Fruit fly (Drosophila melanogaster) whole organism, prepupa: Measurements from ENCODE around the gene ninaC.

Experiments
- CG10669 ChIP-seq: fragments of 200-800 bp; sonication (Bioruptor generic); optimal IDR thresholded peaks from 3 replicates; lab custom pipeline; 2018; ENCODE audit warnings: missing biosample characterization, mild to moderate bottlenecking, missing genetic modification characterization, moderate library complexity
- CG11294 ChIP-seq: fragments of 200-800 bp; sonication (Bioruptor generic); IDR thresholded peaks from 2 replicates; pipeline ENCODE4 v1.3.6; 2022; ENCODE audit warnings: missing biosample characterization, missing genetic modification characterization
- CG11902 ChIP-seq: fragments of 200-800 bp; sonication (Bioruptor generic); optimal IDR thresholded peaks from 3 replicates; lab custom pipeline; 2016; ENCODE audit warnings: missing biosample characterization, missing genetic modification characterization
- CG15336 ChIP-seq: fragments of 200-800 bp; sonication (Bioruptor generic); IDR thresholded peaks from 2 replicates; pipeline ENCODE4 v1.3.6; 2022; ENCODE audit warnings: missing biosample characterization, missing genetic modification characterization
- CG1621 ChIP-seq: fragments of 200-800 bp; sonication (Bioruptor generic); optimal IDR thresholded peaks from 3 replicates; lab custom pipeline; 2018; ENCODE audit warnings: missing biosample characterization, mild to moderate bottlenecking, missing genetic modification characterization
- CG16779 ChIP-seq: fragments of 200-800 bp; sonication (Bioruptor generic); optimal IDR thresholded peaks from 3 replicates; lab custom pipeline; 2017; ENCODE audit warnings: missing biosample characterization, mild to moderate bottlenecking, missing genetic modification characterization
- CG3032 ChIP-seq: fragments of 200-800 bp; optimal IDR thresholded peaks from 2 replicates; lab custom pipeline; 2019; ENCODE audit warnings: missing biosample characterization, mild to moderate bottlenecking, missing genetic modification characterization, moderate library complexity
- CG31627 ChIP-seq: fragments of 200-800 bp; sonication (Bioruptor generic); optimal IDR thresholded peaks from 3 replicates; lab custom pipeline; 2016; ENCODE audit warnings: missing biosample characterization, missing genetic modification characterization
- CG32006 ChIP-seq: fragments of 200-800 bp; sonication (Bioruptor generic); optimal IDR thresholded peaks from 3 replicates; lab custom pipeline; 2017; ENCODE audit warnings: missing biosample characterization, mild to moderate bottlenecking, missing genetic modification characterization
- CG34406 ChIP-seq: fragments of 200-800 bp; sonication (Bioruptor generic); optimal IDR thresholded peaks from 3 replicates; lab custom pipeline; 2016; ENCODE audit warnings: missing biosample characterization, missing genetic modification characterization
- CG3919 ChIP-seq: fragments of 200-800 bp; sonication (Bioruptor generic); optimal IDR thresholded peaks from 3 replicates; lab custom pipeline; 2016; ENCODE audit warnings: missing biosample characterization, missing genetic modification characterization
- CG4318 ChIP-seq: fragments of 200-800 bp; sonication (Bioruptor generic); optimal IDR thresholded peaks from 3 replicates; lab custom pipeline; 2017; ENCODE audit warnings: missing biosample characterization, mild to moderate bottlenecking, missing genetic modification characterization
- CG6163 ChIP-seq: fragments of 200-800 bp; sonication (Bioruptor generic); IDR thresholded peaks from 3 replicates; pipeline ENCODE4 v1.3.6; 2022; ENCODE audit warnings: missing biosample characterization, missing genetic modification characterization
- CG6792 ChIP-seq: fragments of 200-800 bp; sonication (Bioruptor generic); optimal IDR thresholded peaks from 3 replicates; lab custom pipeline; 2016; ENCODE audit warnings: missing biosample characterization, missing genetic modification characterization
- CG6808 ChIP-seq: fragments of 200-800 bp; sonication (Bioruptor generic); optimal IDR thresholded peaks from 3 replicates; lab custom pipeline; 2017; ENCODE audit warnings: missing biosample characterization, missing genetic modification characterization, mild to moderate bottlenecking, moderate library complexity, missing genetic modification reagents
- CG7368 ChIP-seq: fragments of 200-800 bp; sonication (Bioruptor generic); optimal IDR thresholded peaks from 3 replicates; lab custom pipeline; 2016; ENCODE audit warnings: missing biosample characterization, missing genetic modification characterization
- CG8119 ChIP-seq: fragments of 200-800 bp; sonication (Bioruptor generic); IDR thresholded peaks from 3 replicates; pipeline ENCODE4 v1.3.6; 2022; ENCODE audit warnings: missing biosample characterization, missing genetic modification characterization
- CG8319 ChIP-seq: fragments of 200-800 bp; sonication (Bioruptor generic); optimal IDR thresholded peaks from 3 replicates; lab custom pipeline; 2016; ENCODE audit warnings: missing biosample characterization, missing genetic modification characterization
- CG8632 ChIP-seq: fragments of 200-800 bp; sonication (Bioruptor generic); optimal IDR thresholded peaks from 3 replicates; lab custom pipeline; 2016; ENCODE audit warnings: missing biosample characterization, missing genetic modification characterization
- CG9139 ChIP-seq: fragments of 200-800 bp; sonication (Bioruptor generic); optimal IDR thresholded peaks from 3 replicates; lab custom pipeline; 2017; ENCODE audit warnings: missing biosample characterization, mild to moderate bottlenecking, missing genetic modification characterization
- Eip75B ChIP-seq: fragments of 200-800 bp; sonication (Bioruptor generic); optimal IDR thresholded peaks from 3 replicates; lab custom pipeline; 2016; ENCODE audit warnings: missing biosample characterization, missing genetic modification characterization
- Eip78C ChIP-seq: fragments of 200-800 bp; sonication (Bioruptor generic); peaks from one replicate; lab custom pipeline; 2016; ENCODE audit warnings: missing biosample characterization, missing genetic modification characterization
- Ets21C ChIP-seq: fragments of 200-800 bp; sonication (Bioruptor generic); optimal IDR thresholded peaks from 3 replicates; lab custom pipeline; 2016; ENCODE audit warnings: missing biosample characterization, missing genetic modification characterization
- Ets96B ChIP-seq: fragments of 200-800 bp; optimal IDR thresholded peaks from 2 replicates; lab custom pipeline; 2019; ENCODE audit warnings: missing biosample characterization, mild to moderate bottlenecking, missing genetic modification characterization, moderate library complexity
- Hr4 ChIP-seq: fragments of 200-800 bp; sonication (Bioruptor generic); optimal IDR thresholded peaks from 3 replicates; lab custom pipeline; 2016; ENCODE audit warnings: missing biosample characterization, missing genetic modification characterization
- Lpt ChIP-seq: fragments of 200-800 bp; sonication (Bioruptor generic); optimal IDR thresholded peaks from 3 replicates; lab custom pipeline; 2016; ENCODE audit warnings: missing biosample characterization, missing genetic modification characterization
- Met ChIP-seq: fragments of 200-800 bp; sonication (Bioruptor generic); optimal IDR thresholded peaks from 3 replicates; lab custom pipeline; 2016; ENCODE audit warnings: missing biosample characterization, missing genetic modification characterization
- OdsH ChIP-seq: fragments of 200-800 bp; sonication (Bioruptor generic); optimal IDR thresholded peaks from 3 replicates; lab custom pipeline; 2016; ENCODE audit warnings: missing biosample characterization, missing genetic modification characterization
- Smox ChIP-seq: fragments of 200-800 bp; sonication (Bioruptor generic); optimal IDR thresholded peaks from 3 replicates; lab custom pipeline; 2016; ENCODE audit warnings: missing biosample characterization, missing genetic modification characterization
- Sox102F ChIP-seq: fragments of 200-800 bp; sonication (Bioruptor generic); optimal IDR thresholded peaks from 2 replicates; lab custom pipeline; 2016; ENCODE audit warnings: missing biosample characterization, mild to moderate bottlenecking, missing genetic modification characterization
- Sox15 ChIP-seq: fragments of 200-800 bp; sonication (Bioruptor generic); optimal IDR thresholded peaks from 3 replicates; lab custom pipeline; 2016; ENCODE audit warnings: missing biosample characterization, missing genetic modification characterization
- achi ChIP-seq: fragments of 200-800 bp; sonication (Bioruptor generic); optimal IDR thresholded peaks from 3 replicates; lab custom pipeline; 2016; ENCODE audit warnings: missing biosample characterization, missing genetic modification characterization
- acj6 ChIP-seq: fragments of 200-800 bp; sonication (Bioruptor generic); optimal IDR thresholded peaks from 3 replicates; lab custom pipeline; 2016; ENCODE audit warnings: missing biosample characterization, missing genetic modification characterization
- cyc ChIP-seq: fragments of 200-800 bp; sonication (Bioruptor generic); optimal IDR thresholded peaks from 3 replicates; lab custom pipeline; 2016; ENCODE audit warnings: missing biosample characterization, missing genetic modification characterization
- dsx ChIP-seq: fragments of 200-800 bp; optimal IDR thresholded peaks from 3 replicates; lab custom pipeline; 2019; ENCODE audit warnings: missing biosample characterization, mild to moderate bottlenecking, missing genetic modification characterization, moderate library complexity; ENCODE audit not compliant: poor library complexity, severe bottlenecking
- eg ChIP-seq: fragments of 200-800 bp; sonication (Bioruptor generic); IDR thresholded peaks from 3 replicates; pipeline ENCODE4 v1.3.6; 2022; ENCODE audit warnings: missing biosample characterization, missing genetic modification characterization
- esn ChIP-seq: fragments of 200-800 bp; sonication (Bioruptor generic); optimal IDR thresholded peaks from 2 replicates; lab custom pipeline; 2016; ENCODE audit warnings: missing biosample characterization, mild to moderate bottlenecking, missing genetic modification characterization, moderate library complexity
- fd59A ChIP-seq: fragments of 200-800 bp; sonication (Bioruptor generic); optimal IDR thresholded peaks from 2 replicates; lab custom pipeline; 2017; ENCODE audit warnings: missing biosample characterization, mild to moderate bottlenecking, missing genetic modification characterization, missing genetic modification reagents
- fd85E ChIP-seq: fragments of 200-800 bp; sonication (Bioruptor generic); optimal IDR thresholded peaks from 3 replicates; lab custom pipeline; 2016; ENCODE audit warnings: missing biosample characterization, missing genetic modification characterization
- lz ChIP-seq: fragments of 200-800 bp; sonication (Bioruptor generic); optimal IDR thresholded peaks from 3 replicates; lab custom pipeline; 2016; ENCODE audit warnings: missing biosample characterization, missing genetic modification characterization
- pdm3 ChIP-seq: fragments of 200-800 bp; sonication (Bioruptor generic); optimal IDR thresholded peaks from 3 replicates; lab custom pipeline; 2016; ENCODE audit warnings: missing biosample characterization, missing genetic modification characterization
- salr ChIP-seq, 2 experiments: fragments of 200-800 bp; sonication (Bioruptor generic); optimal IDR thresholded peaks; 3 replicates each; lab custom pipeline; 2016 to 2018; ENCODE audit warnings: missing biosample characterization in 2 of 2, missing genetic modification characterization in 2 of 2, mild to moderate bottlenecking in 1 of 2
- spab ChIP-seq: fragments of 200-800 bp; sonication (Bioruptor generic); optimal IDR thresholded peaks from 2 replicates; lab custom pipeline; 2017; ENCODE audit warnings: missing biosample characterization, mild to moderate bottlenecking, missing genetic modification characterization, missing genetic modification reagents
- ss ChIP-seq, 2 experiments: fragments of 200-800 bp; sonication (Bioruptor generic); optimal IDR thresholded peaks; 2 replicates in 1 of 2; 3 replicates in 1 of 2; lab custom pipeline; 2017 to 2018; ENCODE audit warnings: mild to moderate bottlenecking in 2 of 2, missing biosample characterization in 2 of 2, missing genetic modification characterization in 2 of 2, moderate library complexity in 1 of 2
- svp ChIP-seq: fragments of 200-800 bp; sonication (Bioruptor generic); peaks from one replicate; lab custom pipeline; 2016; ENCODE audit warnings: missing biosample characterization, missing genetic modification characterization
- topi ChIP-seq: fragments of 200-800 bp; sonication (Bioruptor generic); optimal IDR thresholded peaks from 3 replicates; lab custom pipeline; 2016; ENCODE audit warnings: missing biosample characterization, missing genetic modification characterization
- vri ChIP-seq: fragments of 200-800 bp; sonication (Bioruptor generic); optimal IDR thresholded peaks from 3 replicates; lab custom pipeline; 2016; ENCODE audit warnings: missing biosample characterization, mild to moderate bottlenecking, missing genetic modification characterization

The ninaC gene

dm6 chr2L:7395813-7396212 is 18.3 kb downstream of the ninaC start:
- TF ChIP-seq Smox (GFP tag; lab: Kevin White, UChicago) = peak; percentile 13
- TF ChIP-seq fd59A = no peak
- TF ChIP-seq CG15336 (GFP tag; lab: Robert Waterston, UW) = peak; percentile 66
- peak; percentile 45 for TF ChIP-seq acj6 (GFP tag; lab: Kevin White, UChicago)
- TF ChIP-seq CG8319 (GFP tag; lab: Kevin White, UChicago) = no peak
- TF ChIP-seq lz (GFP tag; lab: Kevin White, UChicago) = peak; percentile 2
- TF ChIP-seq topi (GFP tag; lab: Kevin White, UChicago) = peak; percentile 6
- TF ChIP-seq achi (GFP tag; lab: Kevin White, UChicago) = peak; percentile 45
- peak; percentile 22; the same call in 1 of the 3 replicates for TF ChIP-seq eg (GFP tag; lab: Robert Waterston, UW)
- peak in 1 of 2 experiments; percentile 6 for TF ChIP-seq ss (GFP tag; optimal IDR thresholded peaks at IDR 0.05; lab: Kevin White, UChicago)
- TF ChIP-seq vri = no peak
- peak; percentile 33 for TF ChIP-seq CG6792 (GFP tag; lab: Kevin White, UChicago)
- peak; percentile 42 for TF ChIP-seq Hr4 (GFP tag; lab: Kevin White, UChicago)
- peak; percentile 26 for TF ChIP-seq cyc
- TF ChIP-seq Eip78C (GFP tag; lab: Kevin White, UChicago) = peak; percentile 84
- peak; percentile 38 for TF ChIP-seq esn (GFP tag; lab: Kevin White, UChicago)
- peak; percentile 14 for TF ChIP-seq CG7368 (GFP tag; lab: Kevin White, UChicago)
- no peak for TF ChIP-seq Sox15
- peak; percentile 52 for TF ChIP-seq CG32006 (GFP tag; lab: Kevin White, UChicago)
- no peak for TF ChIP-seq spab (GFP tag; lab: Kevin White, UChicago)
- TF ChIP-seq Ets96B (tag; lab: Kevin White, UChicago) = peak; percentile 6
- peak; percentile 54 for TF ChIP-seq CG34406
- TF ChIP-seq CG31627 (GFP tag; lab: Kevin White, UChicago) = peak; percentile 13
- peak; percentile 20 for TF ChIP-seq Met (GFP tag; lab: Kevin White, UChicago)
- TF ChIP-seq CG6808 = no peak
- TF ChIP-seq OdsH (GFP tag; lab: Kevin White, UChicago) = peak; percentile 45
- TF ChIP-seq CG3032 (tag; lab: Kevin White, UChicago) = peak; percentile 36
- peak; percentile 20 for TF ChIP-seq dsx
- TF ChIP-seq CG8119 (GFP tag; lab: Robert Waterston, UW) = peak; percentile 54; the same call in 2 of the 3 replicates
- no peak for TF ChIP-seq CG9139 (GFP tag; lab: Kevin White, UChicago)
- no peak for TF ChIP-seq fd85E (GFP tag; lab: Kevin White, UChicago)
- TF ChIP-seq svp (GFP tag; lab: Kevin White, UChicago) = peak; percentile 50
- TF ChIP-seq pdm3 (GFP tag; lab: Kevin White, UChicago) = peak; percentile 21
- peak; percentile 43 for TF ChIP-seq CG3919 (GFP tag; lab: Kevin White, UChicago)
- peak; percentile 20 for TF ChIP-seq Sox102F (GFP tag; lab: Kevin White, UChicago)
- peak; percentile 53 for TF ChIP-seq CG8632 (GFP tag; lab: Kevin White, UChicago)

DNA sequence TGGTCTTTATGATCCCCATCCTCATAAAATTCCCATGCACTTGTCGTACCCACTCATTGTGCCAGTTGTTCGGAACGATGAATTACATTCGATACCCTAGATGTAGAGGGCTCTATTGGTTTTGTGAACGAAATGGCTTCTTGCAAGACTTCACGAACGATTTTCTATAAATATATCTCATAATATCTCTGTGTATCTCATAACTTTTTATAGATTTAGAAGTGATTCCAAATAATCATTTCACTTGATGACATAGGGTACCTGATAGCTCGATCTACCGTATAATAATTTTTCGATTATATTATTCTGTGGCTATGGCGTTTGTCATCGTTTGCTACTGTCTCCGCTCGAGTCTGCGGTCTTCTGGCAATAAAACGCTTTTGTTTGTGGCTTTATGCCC is 19.5 kb downstream of the ninaC start:
- TF ChIP-seq Lpt = peak; percentile 20
- TF ChIP-seq salr (GFP tag; optimal IDR thresholded peaks at IDR 0.05; lab: Kevin White, UChicago) = peak; percentile 37 to 47
- peak; percentile 53 for TF ChIP-seq CG11902 (GFP tag; lab: Kevin White, UChicago)
- TF ChIP-seq Sox102F (GFP tag; lab: Kevin White, UChicago) = peak; percentile 73
- TF ChIP-seq Ets21C = peak; percentile 53
- TF ChIP-seq CG10669 = peak; percentile 86
- peak; percentile 79 for TF ChIP-seq eg (GFP tag; lab: Robert Waterston, UW)
- TF ChIP-seq CG8632 (GFP tag; lab: Kevin White, UChicago) = peak; percentile 53
- peak; percentile 33 for TF ChIP-seq CG4318 (GFP tag; lab: Kevin White, UChicago)
- peak; percentile 66 for TF ChIP-seq Hr4 (GFP tag; lab: Kevin White, UChicago)
- TF ChIP-seq Smox (GFP tag; lab: Kevin White, UChicago) = peak; percentile 66
- TF ChIP-seq Eip75B = peak; percentile 83
- peak; percentile 54 for TF ChIP-seq CG9139 (GFP tag; lab: Kevin White, UChicago)
- TF ChIP-seq svp (GFP tag; lab: Kevin White, UChicago) = peak; percentile 88
- peak; percentile 62 for TF ChIP-seq CG3919 (GFP tag; lab: Kevin White, UChicago)
- TF ChIP-seq lz (GFP tag; lab: Kevin White, UChicago) = peak; percentile 72
- TF ChIP-seq CG6163 (GFP tag; lab: Robert Waterston, UW) = no peak; the same call in 2 of the 3 replicates
- peak; percentile 23 for TF ChIP-seq fd59A
- TF ChIP-seq ss (GFP tag; optimal IDR thresholded peaks at IDR 0.05; lab: Kevin White, UChicago) = peak; percentile 16 to 61
- TF ChIP-seq CG1621 (tag; lab: Kevin White, UChicago) = peak; percentile 58
- peak; percentile 77 for TF ChIP-seq CG6808
- peak; percentile 62 for TF ChIP-seq CG34406
- TF ChIP-seq CG8319 (GFP tag; lab: Kevin White, UChicago) = peak; percentile 78
- peak; percentile 62 for TF ChIP-seq cyc
- peak; percentile 72 for TF ChIP-seq CG31627 (GFP tag; lab: Kevin White, UChicago)
- TF ChIP-seq vri = peak; percentile 47
- peak; percentile 79 for TF ChIP-seq pdm3 (GFP tag; lab: Kevin White, UChicago)
- TF ChIP-seq CG16779 (tag; lab: Kevin White, UChicago) = peak; percentile 44
- TF ChIP-seq Met (GFP tag; lab: Kevin White, UChicago) = peak; percentile 72
- peak; percentile 81 for TF ChIP-seq CG3032 (tag; lab: Kevin White, UChicago)
- peak; percentile 74; the same call in 1 of the 2 replicates for TF ChIP-seq CG11294 (GFP tag; lab: Robert Waterston, UW)
